Worm (Caenorhabditis elegans) whole organism, early embryonic: ENCODE results near the gene cwp-5.

Source experiments
- B0310.2 ChIP-seq: sonication (generic microtip); optimal IDR thresholded peaks from 2 replicates; lab custom pipeline; 2016; ENCODE audit warnings: mild to moderate bottlenecking, missing genetic modification characterization, missing compliant biosample characterization
- F13C5.2 ChIP-seq: sonication (generic microtip); optimal IDR thresholded peaks from 2 replicates; lab custom pipeline; 2017; ENCODE audit warnings: mild to moderate bottlenecking, missing genetic modification characterization, inconsistent platforms, missing compliant biosample characterization
- ama-1 ChIP-seq: fragments of 150-350 bp; optimal IDR thresholded peaks from 2 replicates; lab custom pipeline; 2014
- ets-7 ChIP-seq: sonication (generic microtip); optimal IDR thresholded peaks from 2 replicates; lab custom pipeline; 2016; ENCODE audit warnings: missing genotype, missing genetic modification characterization, missing compliant biosample characterization
- flt-1 ChIP-seq: fragments of 200-800 bp; sonication (Bioruptor generic); IDR thresholded peaks from 2 replicates; pipeline ENCODE4 v1.3.6; 2022; ENCODE audit warnings: missing genetic modification characterization, missing compliant biosample characterization
- tbx-37 ChIP-seq: fragments of 200-800 bp; sonication (Bioruptor generic); conservative IDR thresholded peaks from 2 replicates; pipeline ENCODE4 v1.3.6; 2022; ENCODE audit warnings: missing genetic modification reagents, missing genetic modification characterization, missing compliant biosample characterization

DNA sequence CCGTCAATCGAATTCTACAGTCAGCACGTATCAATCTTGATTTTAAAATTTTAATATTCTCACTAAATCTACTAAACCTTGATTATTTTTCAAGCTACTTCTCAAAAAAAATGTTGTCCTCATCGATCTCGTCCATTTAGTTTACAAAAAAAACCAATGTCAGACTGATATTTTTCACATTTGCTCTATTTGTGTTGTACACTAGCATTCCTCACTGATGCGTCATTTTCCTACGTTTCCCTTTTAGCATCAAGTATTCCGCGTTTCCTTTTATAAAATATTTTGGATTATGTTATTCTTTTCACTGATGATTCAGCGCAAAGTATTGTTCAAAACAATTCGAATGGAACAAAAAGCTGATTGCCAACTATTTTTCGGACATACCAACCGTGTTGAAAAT lies 50.3 kb downstream of the cwp-5 start, which contains the start of gene ttr-34:
- TF ChIP-seq flt-1 (no peak), F13C5.2 (tag; lab: Kevin White, UChicago) (no peak), ama-1 (lab: Kevin White, UChicago) (no peak), tbx-37 (GFP tag; lab: Robert Waterston, UW) (no peak), ets-7 (no peak), B0310.2 (tag; lab: Kevin White, UChicago) (no peak)
